Worm (Caenorhabditis elegans) whole organism, early embryonic: ENCODE data around the gene B0244.16.

Experiments
- B0310.2 ChIP-seq: sonication (generic microtip); optimal IDR thresholded peaks from 2 replicates; lab custom pipeline; 2016; ENCODE audit warnings: mild to moderate bottlenecking, missing genetic modification characterization, missing compliant biosample characterization
- F13C5.2 ChIP-seq: sonication (generic microtip); optimal IDR thresholded peaks from 2 replicates; lab custom pipeline; 2017; ENCODE audit warnings: mild to moderate bottlenecking, missing genetic modification characterization, inconsistent platforms, missing compliant biosample characterization
- ama-1 ChIP-seq: fragments of 150-350 bp; optimal IDR thresholded peaks from 2 replicates; lab custom pipeline; 2014
- ceh-36 ChIP-seq: sonication (generic microtip); optimal IDR thresholded peaks from 2 replicates; lab custom pipeline; 2016; ENCODE audit warnings: missing genetic modification characterization, inconsistent platforms, missing compliant biosample characterization
- flt-1 ChIP-seq: fragments of 200-800 bp; sonication (Bioruptor generic); IDR thresholded peaks from 2 replicates; pipeline ENCODE4 v1.3.6; 2022; ENCODE audit warnings: missing genetic modification characterization, missing compliant biosample characterization
- hmbx-1 ChIP-seq: sonication (generic microtip); optimal IDR thresholded peaks from 2 replicates; lab custom pipeline; 2016; ENCODE audit warnings: mild to moderate bottlenecking, missing genetic modification characterization, missing compliant biosample characterization
- hmg-4 ChIP-seq: fragments of 200-800 bp; sonication (Bioruptor generic); optimal IDR thresholded peaks from 2 replicates; lab custom pipeline; 2018; ENCODE audit warnings: mild to moderate bottlenecking, missing genetic modification characterization, missing compliant biosample characterization
- sea-1 ChIP-seq: fragments of 200-800 bp; sonication (Bioruptor generic); conservative IDR thresholded peaks from 2 replicates; pipeline ENCODE4 v1.3.6; 2022; ENCODE audit warnings: missing genetic modification characterization, missing compliant biosample characterization
- tbx-11 ChIP-seq: fragments of 200-800 bp; sonication (Bioruptor generic); IDR thresholded peaks from 2 replicates; pipeline ENCODE4 v1.3.6; 2022; ENCODE audit warnings: missing genetic modification characterization, missing compliant biosample characterization

DNA sequence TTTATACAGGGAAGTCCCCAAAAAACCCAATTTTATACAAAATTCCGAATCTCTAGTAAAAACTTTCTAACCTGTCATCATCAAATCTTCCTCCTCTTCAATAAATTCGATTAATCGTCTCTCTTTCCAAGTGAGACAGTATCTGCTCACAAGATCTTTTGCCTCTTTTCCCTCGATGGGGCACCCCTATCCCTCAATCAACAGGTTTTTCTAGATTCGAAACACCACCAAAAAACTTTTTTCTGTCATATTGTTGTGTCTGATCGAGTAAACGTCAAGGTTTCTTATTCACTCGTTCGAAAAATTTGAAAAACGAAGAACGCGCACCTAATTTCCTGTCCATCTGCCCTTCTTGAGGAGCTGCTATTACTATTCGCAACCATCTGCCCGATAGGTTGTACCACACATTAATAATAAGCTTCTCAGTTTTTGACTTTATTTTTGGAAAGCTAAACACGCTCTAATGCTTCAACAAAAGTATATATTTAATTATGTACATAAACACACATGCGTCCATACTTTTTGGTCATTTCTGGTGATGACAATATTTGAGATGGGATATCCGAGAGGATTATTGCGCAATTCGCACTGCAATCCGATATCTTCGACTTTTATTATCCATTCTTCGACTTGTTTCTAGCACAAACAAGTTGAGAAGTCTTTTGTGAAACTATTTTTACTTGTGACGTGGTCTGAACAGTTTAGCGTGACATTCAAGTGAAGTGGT, 21.5 kb upstream of the B0244.16 start:
- TF ChIP-seq ama-1 (lab: Kevin White, UChicago) (no peak), hmbx-1 (tag; lab: Kevin White, UChicago) (no peak), tbx-11 (no peak), F13C5.2 (tag; lab: Kevin White, UChicago) (no peak), sea-1 (GFP tag; lab: Robert Waterston, UW) (no peak), ceh-36 (tag; lab: Kevin White, UChicago) (no peak), B0310.2 (tag; lab: Kevin White, UChicago) (no peak), hmg-4 (no peak), flt-1 (GFP tag; lab: Robert Waterston, UW) (no peak)
